Worm (Caenorhabditis elegans) whole organism, L4 larva: ENCODE results near the gene fbxa-170.

Experiments used
- D1046.2 ChIP-seq: fragments of 200-800 bp; sonication (Bioruptor generic); IDR thresholded peaks from 2 replicates; pipeline ENCODE4 v1.3.6; 2022; ENCODE audit warnings: missing genetic modification characterization, missing compliant biosample characterization
- F10B5.3 ChIP-seq: sonication (generic microtip); optimal IDR thresholded peaks from 2 replicates; lab custom pipeline; 2016; ENCODE audit warnings: mild to moderate bottlenecking, missing genetic modification characterization, missing compliant biosample characterization
- F26F4.8 ChIP-seq: fragments of 200-800 bp; sonication (Bioruptor generic); conservative IDR thresholded peaks from 2 replicates; pipeline ENCODE4 v1.3.6; 2022; ENCODE audit warnings: missing genetic modification characterization, missing compliant biosample characterization
- F44E2.7 ChIP-seq: fragments of 200-800 bp; sonication (Bioruptor generic); IDR thresholded peaks from 2 replicates; pipeline ENCODE4 v2.1.2; 2022; ENCODE audit warnings: missing genetic modification characterization, missing compliant biosample characterization
- T20F7.1 ChIP-seq: fragments of 200-800 bp; sonication (Bioruptor generic); optimal IDR thresholded peaks from 2 replicates; lab custom pipeline; 2018; ENCODE audit warnings: mild to moderate bottlenecking, missing genetic modification characterization, missing compliant biosample characterization
- T26A8.4 ChIP-seq: fragments of 200-800 bp; sonication (Bioruptor generic); IDR thresholded peaks from 2 replicates; pipeline ENCODE4 v1.3.6; 2022; ENCODE audit warnings: missing genetic modification characterization, missing compliant biosample characterization
- Y105C5A.15 ChIP-seq: fragments of 200-800 bp; sonication (Bioruptor generic); IDR thresholded peaks from 2 replicates; pipeline ENCODE4 v1.3.6; 2022; ENCODE audit warnings: missing genetic modification characterization, missing compliant biosample characterization
- Y5F2A.4 ChIP-seq: fragments of 200-800 bp; sonication (Bioruptor generic); optimal IDR thresholded peaks from 2 replicates; lab custom pipeline; 2018; ENCODE audit warnings: mild to moderate bottlenecking, missing genetic modification characterization, missing compliant biosample characterization
- ZK546.5 ChIP-seq, 2 experiments: sonication (generic microtip); optimal IDR thresholded peaks; 2 replicates each; lab custom pipeline; 2017; ENCODE audit warnings: missing biosample characterization in 2 of 2, missing genetic modification characterization in 2 of 2
- ama-1 ChIP-seq: fragments of 150-350 bp; optimal IDR thresholded peaks from 2 replicates; lab custom pipeline; 2014; ENCODE audit warnings: inconsistent platforms, mixed read lengths
- arid-1 ChIP-seq: fragments of 200-800 bp; sonication (Bioruptor generic); conservative IDR thresholded peaks from 2 replicates; pipeline ENCODE4 v1.3.6; 2022; ENCODE audit warnings: missing genetic modification reagents, missing genetic modification characterization, missing compliant biosample characterization
- ceh-28 ChIP-seq: fragments of 150-350 bp; optimal IDR thresholded peaks from 2 replicates; lab custom pipeline; 2014; ENCODE audit warnings: missing biosample characterization, missing genetic modification reagents, missing genetic modification characterization
- ceh-32 ChIP-seq: sonication (generic microtip); optimal IDR thresholded peaks from 2 replicates; lab custom pipeline; 2016; ENCODE audit warnings: mild to moderate bottlenecking, missing genetic modification characterization, missing compliant biosample characterization; ENCODE audit not compliant: poor library complexity
- ceh-44 ChIP-seq: fragments of 200-800 bp; sonication (Bioruptor generic); IDR thresholded peaks from 2 replicates; pipeline ENCODE4 v1.3.6; 2022; ENCODE audit warnings: missing genetic modification reagents, missing genetic modification characterization, missing compliant biosample characterization
- ces-1 ChIP-seq: fragments of 150-350 bp; sonication (generic microtip); optimal IDR thresholded peaks from 4 replicates; lab custom pipeline; 2014; ENCODE audit warnings: missing biosample characterization, missing genetic modification reagents, missing genetic modification characterization
- daf-19 ChIP-seq: fragments of 200-800 bp; sonication (Bioruptor generic); conservative IDR thresholded peaks from 2 replicates; pipeline ENCODE4 v1.3.6; 2022; ENCODE audit warnings: missing genetic modification characterization, missing compliant biosample characterization
- daf-8 ChIP-seq: fragments of 200-800 bp; sonication (Bioruptor generic); IDR thresholded peaks from 2 replicates; pipeline ENCODE4 v1.3.6; 2022; ENCODE audit warnings: missing genetic modification characterization, missing compliant biosample characterization
- dmd-8 ChIP-seq: fragments of 200-800 bp; sonication (Bioruptor generic); IDR thresholded peaks from 2 replicates; pipeline ENCODE4 v1.3.6; 2022; ENCODE audit warnings: missing genetic modification characterization, missing compliant biosample characterization
- dmd-9 ChIP-seq: fragments of 200-800 bp; sonication (Bioruptor generic); IDR thresholded peaks from 2 replicates; pipeline ENCODE4 v1.3.6; 2022; ENCODE audit warnings: missing genetic modification reagents, missing genetic modification characterization, missing compliant biosample characterization
- dpl-1 ChIP-seq: fragments of 150-350 bp; optimal IDR thresholded peaks from 2 replicates; lab custom pipeline; 2014; ENCODE audit warnings: missing biosample characterization, missing genetic modification reagents, missing genetic modification characterization
- dve-1 ChIP-seq: sonication (generic microtip); optimal IDR thresholded peaks from 2 replicates; lab custom pipeline; 2017; ENCODE audit warnings: antibody characterized with exemption, mild to moderate bottlenecking, missing genetic modification characterization, missing compliant biosample characterization; ENCODE audit not compliant: insufficient read depth
- egl-27 ChIP-seq: sonication (generic microtip); optimal IDR thresholded peaks from 3 replicates; lab custom pipeline; 2017; ENCODE audit warnings: missing biosample characterization, missing genetic modification reagents, missing genetic modification characterization
- hif-1 ChIP-seq, 2 experiments: sonication (generic microtip); optimal IDR thresholded peaks; 2 replicates each; lab custom pipeline; 2016 to 2017; ENCODE audit warnings: missing compliant biosample characterization in 2 of 2, missing genetic modification characterization in 2 of 2, missing genetic modification reagents in 2 of 2, missing genotype in 2 of 2, mild to moderate bottlenecking in 1 of 2
- hlh-11 ChIP-seq: fragments of 200-800 bp; sonication (Bioruptor generic); optimal IDR thresholded peaks from 2 replicates; lab custom pipeline; 2018; ENCODE audit warnings: mild to moderate bottlenecking, missing genetic modification characterization, missing compliant biosample characterization
- hlh-30 ChIP-seq: sonication (generic microtip); optimal IDR thresholded peaks from 2 replicates; lab custom pipeline; 2017; ENCODE audit warnings: antibody characterized with exemption, mild to moderate bottlenecking, missing genetic modification characterization, missing compliant biosample characterization; ENCODE audit not compliant: insufficient read depth
- lim-7 ChIP-seq: fragments of 200-800 bp; sonication (Bioruptor generic); IDR thresholded peaks from 2 replicates; pipeline ENCODE4 v1.3.6; 2022; ENCODE audit warnings: missing genetic modification characterization, missing compliant biosample characterization
- lin-13 ChIP-seq: fragments of 150-350 bp; optimal IDR thresholded peaks from 2 replicates; lab custom pipeline; 2014; ENCODE audit warnings: missing biosample characterization, missing genetic modification reagents, missing genetic modification characterization
- lin-29 ChIP-seq: fragments of 200-800 bp; sonication (Bioruptor generic); IDR thresholded peaks from 2 replicates; pipeline ENCODE4 v1.3.6; 2022; ENCODE audit warnings: missing genetic modification reagents, missing genetic modification characterization, missing compliant biosample characterization
- lin-38 ChIP-seq: fragments of 200-800 bp; sonication (Bioruptor generic); IDR thresholded peaks from 2 replicates; pipeline ENCODE4 v1.3.6; 2022; ENCODE audit warnings: missing genetic modification reagents, missing genetic modification characterization, missing compliant biosample characterization
- lin-39 ChIP-seq: fragments of 150-350 bp; optimal IDR thresholded peaks from 2 replicates; lab custom pipeline; 2014; ENCODE audit warnings: missing biosample characterization, missing genetic modification reagents, missing genetic modification characterization
- lsy-2 ChIP-seq, 2 experiments: fragments of 150-350 bp in 1 of 2; sonication (generic microtip) in 1 of 2; optimal IDR thresholded peaks; 2 replicates each; lab custom pipeline; 2014 to 2017; ENCODE audit warnings: missing biosample characterization in 2 of 2, missing genetic modification characterization in 2 of 2
- madf-5 ChIP-seq, 2 experiments: fragments of 200-800 bp; sonication (Bioruptor generic); IDR thresholded peaks; 2 replicates each; pipeline ENCODE4 v1.3.6; 2022; ENCODE audit warnings: missing compliant biosample characterization in 2 of 2, missing genetic modification characterization in 2 of 2
- madf-9 ChIP-seq: fragments of 200-800 bp; sonication (Bioruptor generic); conservative IDR thresholded peaks from 2 replicates; pipeline ENCODE4 v1.3.6; 2022; ENCODE audit warnings: missing genetic modification reagents, missing genetic modification characterization, missing compliant biosample characterization
- mdt-29 ChIP-seq: fragments of 200-800 bp; sonication (Bioruptor generic); IDR thresholded peaks from 2 replicates; pipeline ENCODE4 v1.3.6; 2022; ENCODE audit warnings: missing genetic modification reagents, missing genetic modification characterization, missing compliant biosample characterization
- mxl-2 ChIP-seq: fragments of 200-800 bp; sonication (Bioruptor generic); conservative IDR thresholded peaks from 2 replicates; pipeline ENCODE4 v1.3.6; 2022; ENCODE audit warnings: missing genetic modification reagents, missing genetic modification characterization, missing compliant biosample characterization
- mxl-3 ChIP-seq: fragments of 200-800 bp; sonication (Bioruptor generic); optimal IDR thresholded peaks from 2 replicates; lab custom pipeline; 2018; ENCODE audit warnings: mild to moderate bottlenecking, missing genetic modification characterization, missing compliant biosample characterization
- nhr-10 ChIP-seq: fragments of 150-350 bp; optimal IDR thresholded peaks from 2 replicates; lab custom pipeline; 2014; ENCODE audit warnings: missing biosample characterization, missing genetic modification characterization
- nhr-111 ChIP-seq: fragments of 200-800 bp; sonication (Bioruptor generic); optimal IDR thresholded peaks from 2 replicates; lab custom pipeline; 2018; ENCODE audit warnings: mild to moderate bottlenecking, missing genetic modification characterization, missing compliant biosample characterization
- nhr-28 ChIP-seq: fragments of 150-350 bp; optimal IDR thresholded peaks from 2 replicates; lab custom pipeline; 2014; ENCODE audit warnings: missing biosample characterization, missing genetic modification characterization
- nhr-42 ChIP-seq: fragments of 200-800 bp; sonication (Bioruptor generic); IDR thresholded peaks from 2 replicates; pipeline ENCODE4 v1.3.6; 2022; ENCODE audit warnings: missing genetic modification characterization, missing compliant biosample characterization
- nhr-76 ChIP-seq: fragments of 150-350 bp; optimal IDR thresholded peaks from 2 replicates; lab custom pipeline; 2014; ENCODE audit warnings: missing biosample characterization, missing genetic modification characterization
- nhr-77 ChIP-seq: fragments of 150-350 bp; optimal IDR thresholded peaks from 2 replicates; lab custom pipeline; 2014; ENCODE audit warnings: missing biosample characterization, missing genetic modification characterization
- php-3 ChIP-seq: fragments of 200-800 bp; sonication (Bioruptor generic); IDR thresholded peaks from 2 replicates; pipeline ENCODE4 v1.3.6; 2022; ENCODE audit warnings: missing genetic modification reagents, missing genetic modification characterization, missing compliant biosample characterization
- pqm-1 ChIP-seq: sonication (generic microtip); optimal IDR thresholded peaks from 2 replicates; lab custom pipeline; 2017; ENCODE audit warnings: missing biosample characterization, missing genetic modification characterization
- snpc-1.2 ChIP-seq: fragments of 200-800 bp; sonication (Bioruptor generic); IDR thresholded peaks from 2 replicates; pipeline ENCODE4 v1.3.6; 2022; ENCODE audit warnings: missing genetic modification reagents, missing genetic modification characterization, missing compliant biosample characterization
- spr-3 ChIP-seq: fragments of 200-800 bp; sonication (Bioruptor generic); optimal IDR thresholded peaks from 2 replicates; lab custom pipeline; 2018; ENCODE audit warnings: mild to moderate bottlenecking, missing genetic modification characterization, missing compliant biosample characterization
- unc-62 ChIP-seq, 3 experiments: fragments of 150-350 bp in 1 of 3; sonication (generic microtip); optimal IDR thresholded peaks in 2 of 3; peaks in 1 of 3; 1 replicate in 1 of 3; 2 replicates in 2 of 3; lab custom pipeline; 2014 to 2017; ENCODE audit warnings: missing biosample characterization in 3 of 3, missing genetic modification characterization in 3 of 3, missing genetic modification reagents in 3 of 3, missing genotype in 1 of 3
- zfp-3 ChIP-seq: fragments of 200-800 bp; sonication (Bioruptor generic); conservative IDR thresholded peaks from 2 replicates; pipeline ENCODE4 v1.3.6; 2022; ENCODE audit warnings: missing genetic modification reagents, missing genetic modification characterization, missing compliant biosample characterization
- zip-2 ChIP-seq: fragments of 150-350 bp; optimal IDR thresholded peaks from 2 replicates; lab custom pipeline; 2014; ENCODE audit warnings: missing biosample characterization, missing genetic modification characterization
- ztf-7 ChIP-seq: fragments of 150-350 bp; optimal IDR thresholded peaks from 2 replicates; lab custom pipeline; 2014; ENCODE audit warnings: missing biosample characterization, missing genetic modification characterization

The fbxa-170 gene

ce11 chrX:1627013-1627412, 50.9 kb downstream of the fbxa-170 start (continued):
- TF ChIP-seq T26A8.4 (GFP tag; lab: Robert Waterston, UW) (peak; percentile 99), hlh-11 (peak; percentile 95), madf-5 (GFP tag; IDR thresholded peaks at IDR 0.05; lab: Robert Waterston, UW) (peak; percentile 76 to 89), nhr-10 (tag; lab: Kevin White, UChicago) (peak; percentile 97), lin-13 (GFP tag; lab: Kevin White, UChicago) (peak; percentile 97), nhr-42 (GFP tag; lab: Robert Waterston, UW) (peak; percentile 99), arid-1 (peak; percentile 83), Y105C5A.15 (0 out of 2 replicates have a peak, but pooled peaks have one; percentile 64), F10B5.3 (tag; lab: Kevin White, UChicago) (peak; percentile 95), ceh-32 (tag; lab: Kevin White, UChicago) (peak; percentile 86), D1046.2 (GFP tag; lab: Robert Waterston, UW) (peak; percentile 84; the same call in 1 of the 2 replicates), php-3 (GFP tag; lab: Robert Waterston, UW) (peak; percentile 99), ceh-28 (tag; lab: Kevin White, UChicago) (peak; percentile 95), egl-27 (peak; percentile 56), pqm-1 (tag; lab: Kevin White, UChicago) (peak; percentile 40), lin-29 (GFP tag; lab: Robert Waterston, UW) (peak; percentile 93), ceh-44 (GFP tag; lab: Robert Waterston, UW) (no peak), nhr-77 (tag; lab: Kevin White, UChicago) (peak; percentile 99), daf-8 (GFP tag; lab: Robert Waterston, UW) (no peak), hif-1 (tag; optimal IDR thresholded peaks at IDR 0.05; lab: Kevin White, UChicago) (peak; percentile 70 to 71), nhr-76 (tag; lab: Kevin White, UChicago) (peak; percentile 78), T20F7.1 (GFP tag; lab: Kevin White, UChicago) (peak; percentile 91), ama-1 (lab: Kevin White, UChicago) (no peak), mxl-3 (GFP tag; lab: Kevin White, UChicago) (peak; percentile 78), lin-38 (GFP tag; lab: Robert Waterston, UW) (peak; percentile 85), dpl-1 (GFP tag; lab: Kevin White, UChicago) (peak; percentile 66), dve-1 (peak; percentile 99), zip-2 (tag; lab: Kevin White, UChicago) (peak; percentile 95), snpc-1.2 (GFP tag; lab: Robert Waterston, UW) (no peak; the same call in 1 of the 2 replicates), spr-3 (GFP tag; lab: Kevin White, UChicago) (peak; percentile 96), Y5F2A.4 (peak; percentile 94), lin-39 (no peak), dmd-8 (no peak), ztf-7 (tag; lab: Kevin White, UChicago) (peak; percentile 89), nhr-28 (tag; lab: Kevin White, UChicago) (peak; percentile 93), zfp-3 (GFP tag; lab: Robert Waterston, UW) (peak; percentile 96), unc-62 (GFP tag; optimal IDR thresholded peaks at IDR 0.05 in 1 of 2; lab: Kevin White, UChicago) (peak; percentile 79 to 99), unc-62 (tag; optimal IDR thresholded peaks at IDR 0.05; lab: Kevin White, UChicago) (peak; percentile 88), ZK546.5 (tag; optimal IDR thresholded peaks at IDR 0.05; lab: Kevin White, UChicago) (peak; percentile 22 to 66), ces-1 (GFP tag; lab: Kevin White, UChicago) (peak; percentile 94), dmd-9 (GFP tag; lab: Robert Waterston, UW) (peak; percentile 79), F44E2.7 (GFP tag; lab: Robert Waterston, UW) (0 out of 2 replicates have a peak, but pooled peaks have one; percentile 32), madf-9 (peak; percentile 97), lim-7 (GFP tag; lab: Robert Waterston, UW) (peak; percentile 75), F26F4.8 (GFP tag; lab: Robert Waterston, UW) (no peak), daf-19 (GFP tag; lab: Robert Waterston, UW) (no peak), mdt-29 (GFP tag; lab: Robert Waterston, UW) (peak; percentile 86), hlh-30 (tag; lab: Kevin White, UChicago) (peak; percentile 92), mxl-2 (GFP tag; lab: Robert Waterston, UW) (peak; percentile 76; the same call in 1 of the 2 replicates), nhr-111 (GFP tag; lab: Kevin White, UChicago) (no peak), lsy-2 (tag; optimal IDR thresholded peaks at IDR 0.05; lab: Kevin White, UChicago) (peak; percentile 92 to 95)
